Fruit fly (Drosophila melanogaster) whole organism, embryonic: ENCODE results near the gene wapl.

Experiments
- Dp ChIP-seq: fragments of 200-800 bp; sonication (Bioruptor generic); optimal IDR thresholded peaks from 2 replicates; lab custom pipeline; 2018; ENCODE audit warnings: missing biosample characterization, mild to moderate bottlenecking, missing genetic modification characterization, moderate library complexity
- Elba2 ChIP-seq: fragments of 200-800 bp; sonication (Bioruptor generic); optimal IDR thresholded peaks from 3 replicates; lab custom pipeline; 2016; ENCODE audit warnings: missing biosample characterization, missing genetic modification characterization
- gfzf ChIP-seq: fragments of 200-800 bp; sonication (Bioruptor generic); optimal IDR thresholded peaks from 2 replicates; lab custom pipeline; 2016; ENCODE audit warnings: missing biosample characterization, mild to moderate bottlenecking, missing genetic modification characterization, moderate library complexity
- lbe ChIP-seq: fragments of 200-800 bp; sonication (Bioruptor generic); optimal IDR thresholded peaks from 2 replicates; lab custom pipeline; 2016; ENCODE audit warnings: missing biosample characterization, mild to moderate bottlenecking, missing genetic modification characterization
- sd ChIP-seq: fragments of 200-800 bp; sonication (Bioruptor generic); optimal IDR thresholded peaks from 3 replicates; lab custom pipeline; 2018; ENCODE audit warnings: missing biosample characterization, mild to moderate bottlenecking, missing genetic modification characterization, moderate library complexity
- usp ChIP-seq: fragments of >200 bp; optimal IDR thresholded peaks from 2 replicates; lab custom pipeline; 2017; ENCODE audit warnings: missing biosample characterization, missing genetic modification characterization

dm6 chrX:2163358-2163757 lies 4.6 kb upstream of the wapl start:
- TF ChIP-seq Dp (GFP tag; lab: Kevin White, UChicago), result no peak
- no peak for TF ChIP-seq lbe
- no peak for TF ChIP-seq Elba2 (GFP tag; lab: Kevin White, UChicago)
- TF ChIP-seq usp (GFP tag; lab: Kevin White, UChicago), result no peak
- TF ChIP-seq sd (tag; lab: Kevin White, UChicago), result peak; percentile 98
- TF ChIP-seq gfzf (GFP tag; lab: Kevin White, UChicago), result no peak
